Worm (Caenorhabditis elegans) whole organism, L2 larva: ENCODE results near the gene dars-2.

ENCODE experiments used
- C34F6.9 ChIP-seq: fragments of 150-350 bp; optimal IDR thresholded peaks from 2 replicates; lab custom pipeline; 2014; ENCODE audit warnings: missing biosample characterization, missing genetic modification characterization
- F13H6.1 ChIP-seq: sonication (generic microtip); optimal IDR thresholded peaks from 2 replicates; lab custom pipeline; 2016; ENCODE audit warnings: missing genetic modification characterization, missing compliant biosample characterization
- R02D3.7 ChIP-seq: fragments of 150-350 bp; optimal IDR thresholded peaks from 2 replicates; lab custom pipeline; 2014; ENCODE audit warnings: missing biosample characterization, missing genetic modification characterization
- Y55F3AM.14 ChIP-seq: fragments of 200-800 bp; sonication (Bioruptor generic); optimal IDR thresholded peaks from 2 replicates; lab custom pipeline; 2018; ENCODE audit warnings: mild to moderate bottlenecking, missing genetic modification characterization, missing compliant biosample characterization
- alr-1 ChIP-seq: fragments of 150-350 bp; optimal IDR thresholded peaks from 2 replicates; lab custom pipeline; 2014; ENCODE audit warnings: missing biosample characterization, missing genetic modification characterization
- ama-1 ChIP-seq: fragments of 150-350 bp; optimal IDR thresholded peaks from 2 replicates; lab custom pipeline; 2018; ENCODE audit warnings: inconsistent platforms
- blmp-1 ChIP-seq: sonication (generic microtip); optimal IDR thresholded peaks from 2 replicates; lab custom pipeline; 2017; ENCODE audit warnings: missing genetic modification characterization, mild to moderate bottlenecking, missing compliant biosample characterization, antibody characterized with exemption, moderate library complexity; ENCODE audit not compliant: insufficient read depth
- ceh-16 ChIP-seq: fragments of 150-350 bp; optimal IDR thresholded peaks from 2 replicates; lab custom pipeline; 2014; ENCODE audit warnings: missing biosample characterization, missing genetic modification characterization
- crh-2 ChIP-seq: sonication (generic microtip); optimal IDR thresholded peaks from 2 replicates; lab custom pipeline; 2017; ENCODE audit warnings: missing biosample characterization, missing genetic modification characterization
- dmd-4 ChIP-seq: sonication (generic microtip); optimal IDR thresholded peaks from 2 replicates; lab custom pipeline; 2017; ENCODE audit warnings: missing biosample characterization, missing genetic modification characterization
- egl-27 ChIP-seq: sonication (generic microtip); optimal IDR thresholded peaks from 3 replicates; lab custom pipeline; 2017; ENCODE audit warnings: missing biosample characterization, missing genetic modification reagents, missing genetic modification characterization
- elt-1 ChIP-seq: fragments of 150-350 bp; optimal IDR thresholded peaks from 2 replicates; lab custom pipeline; 2014; ENCODE audit warnings: missing biosample characterization, missing genetic modification characterization
- fos-1 ChIP-seq: fragments of 150-350 bp; optimal IDR thresholded peaks from 2 replicates; lab custom pipeline; 2014; ENCODE audit warnings: missing biosample characterization, missing genetic modification characterization
- gmeb-1 ChIP-seq: fragments of 150-350 bp; optimal IDR thresholded peaks from 2 replicates; lab custom pipeline; 2014; ENCODE audit warnings: missing biosample characterization, missing genetic modification characterization
- lin-11 ChIP-seq: fragments of 150-350 bp; sonication (generic microtip); optimal IDR thresholded peaks from 2 replicates; lab custom pipeline; 2014; ENCODE audit warnings: missing biosample characterization, missing genetic modification characterization, inconsistent platforms, mixed read lengths
- mbf-1 ChIP-seq: sonication (generic microtip); optimal IDR thresholded peaks from 2 replicates; lab custom pipeline; 2017; ENCODE audit warnings: missing biosample characterization, missing genetic modification characterization
- mdl-1 ChIP-seq, 2 experiments: fragments of 150-350 bp in 1 of 2; sonication (generic microtip) in 1 of 2; optimal IDR thresholded peaks; 2 replicates each; lab custom pipeline; 2017; ENCODE audit warnings: missing biosample characterization in 2 of 2, missing genetic modification characterization in 2 of 2
- nhr-10 ChIP-seq: sonication (generic microtip); optimal IDR thresholded peaks from 2 replicates; lab custom pipeline; 2017; ENCODE audit warnings: missing biosample characterization, missing genetic modification characterization
- nhr-11 ChIP-seq: fragments of 150-350 bp; optimal IDR thresholded peaks from 2 replicates; lab custom pipeline; 2014; ENCODE audit warnings: missing biosample characterization, missing genetic modification characterization
- nhr-12 ChIP-seq: fragments of 150-350 bp; optimal IDR thresholded peaks from 2 replicates; lab custom pipeline; 2014; ENCODE audit warnings: missing biosample characterization, missing genetic modification characterization
- nhr-129 ChIP-seq: fragments of 150-350 bp; optimal IDR thresholded peaks from 2 replicates; lab custom pipeline; 2014; ENCODE audit warnings: missing biosample characterization, missing genetic modification characterization
- nhr-21 ChIP-seq: fragments of 150-350 bp; optimal IDR thresholded peaks from 2 replicates; lab custom pipeline; 2014; ENCODE audit warnings: missing biosample characterization, missing genetic modification characterization
- nhr-23 ChIP-seq: fragments of 150-350 bp; optimal IDR thresholded peaks from 2 replicates; lab custom pipeline; 2014; ENCODE audit warnings: missing biosample characterization, missing genetic modification reagents, missing genetic modification characterization
- nhr-237 ChIP-seq: fragments of 150-350 bp; optimal IDR thresholded peaks from 2 replicates; lab custom pipeline; 2014; ENCODE audit warnings: missing biosample characterization, missing genetic modification characterization
- nhr-6 ChIP-seq: fragments of 150-350 bp; optimal IDR thresholded peaks from 2 replicates; lab custom pipeline; 2014; ENCODE audit warnings: missing biosample characterization, missing genetic modification characterization
- nhr-77 ChIP-seq: fragments of 150-350 bp; optimal IDR thresholded peaks from 2 replicates; lab custom pipeline; 2014; ENCODE audit warnings: missing biosample characterization, missing genetic modification characterization
- peb-1 ChIP-seq: fragments of 150-350 bp; optimal IDR thresholded peaks from 2 replicates; lab custom pipeline; 2014; ENCODE audit warnings: missing biosample characterization, missing genetic modification characterization
- sem-4 ChIP-seq: fragments of 150-350 bp; optimal IDR thresholded peaks from 2 replicates; lab custom pipeline; 2014; ENCODE audit warnings: missing biosample characterization, missing genetic modification reagents, missing genetic modification characterization
- sma-3 ChIP-seq: sonication (generic microtip); optimal IDR thresholded peaks from 2 replicates; lab custom pipeline; 2016; ENCODE audit warnings: missing genetic modification reagents, missing genetic modification characterization, missing compliant biosample characterization
- sma-9 ChIP-seq, 2 experiments: fragments of 150-350 bp in 1 of 2; sonication (generic microtip) in 1 of 2; optimal IDR thresholded peaks; 2 replicates each; lab custom pipeline; 2014 to 2016; ENCODE audit warnings: missing genetic modification characterization in 2 of 2, mild to moderate bottlenecking in 1 of 2, missing biosample characterization in 1 of 2, missing compliant biosample characterization in 1 of 2, missing genetic modification reagents in 1 of 2, moderate library complexity in 1 of 2
- unc-55 ChIP-seq: fragments of 150-350 bp; sonication (generic microtip); optimal IDR thresholded peaks from 3 replicates; lab custom pipeline; 2014; ENCODE audit warnings: missing biosample characterization, missing genetic modification reagents, missing genetic modification characterization
- zag-1 ChIP-seq: fragments of 150-350 bp; optimal IDR thresholded peaks from 2 replicates; lab custom pipeline; 2014; ENCODE audit warnings: missing biosample characterization, missing genetic modification characterization
- ztf-1 ChIP-seq: fragments of 200-800 bp; sonication (Bioruptor generic); conservative IDR thresholded peaks from 2 replicates; pipeline ENCODE4 v1.3.6; 2022; ENCODE audit warnings: missing genetic modification characterization, missing compliant biosample characterization
- ztf-11 ChIP-seq: sonication (generic microtip); optimal IDR thresholded peaks from 2 replicates; lab custom pipeline; 2017; ENCODE audit warnings: missing biosample characterization, missing genetic modification characterization
- ztf-4 ChIP-seq: fragments of 150-350 bp; optimal IDR thresholded peaks from 2 replicates; lab custom pipeline; 2014; ENCODE audit warnings: missing biosample characterization, missing genetic modification characterization

dars-2 gene

DNA sequence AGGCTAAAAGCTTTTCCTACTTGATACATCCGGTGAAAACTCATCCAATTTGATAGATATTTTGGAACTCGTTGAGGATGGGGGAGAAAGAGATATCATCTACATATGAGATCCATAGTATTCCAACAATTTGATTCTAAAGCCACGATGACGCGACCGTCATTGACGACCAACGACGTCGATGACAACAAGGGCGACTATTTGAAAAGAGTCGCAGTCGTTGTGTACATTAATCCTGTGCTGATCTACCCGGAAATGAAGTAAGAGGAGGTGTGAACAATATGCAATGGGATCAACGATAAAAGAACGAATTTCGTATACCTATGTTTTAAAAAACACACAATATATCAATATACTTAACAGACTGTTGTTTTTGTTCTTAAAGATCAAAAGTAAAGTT lies 20.4 kb upstream of the dars-2 start:
- TF ChIP-seq sem-4 (tag; lab: Kevin White, UChicago) (no peak), sma-9 (GFP tag; optimal IDR thresholded peaks at IDR 0.05; lab: Kevin White, UChicago) (no peak), sma-9 (tag; optimal IDR thresholded peaks at IDR 0.05; lab: Kevin White, UChicago) (no peak), F13H6.1 (tag; lab: Kevin White, UChicago) (no peak), crh-2 (tag; lab: Kevin White, UChicago) (no peak), ama-1 (no peak), nhr-21 (tag; lab: Kevin White, UChicago) (no peak)

- no peak for TF ChIP-seq nhr-10 (tag; lab: Kevin White, UChicago)
- TF ChIP-seq Y55F3AM.14 (GFP tag; lab: Kevin White, UChicago): no peak
- no peak for TF ChIP-seq egl-27 (tag; lab: Kevin White, UChicago)
- TF ChIP-seq crh-2 (tag; lab: Kevin White, UChicago): no peak
- no peak for TF ChIP-seq nhr-11 (tag; lab: Kevin White, UChicago)
- TF ChIP-seq fos-1: no peak
- no peak for TF ChIP-seq mbf-1
- no peak for TF ChIP-seq ceh-16 (tag; lab: Kevin White, UChicago)
- TF ChIP-seq nhr-6 (tag; lab: Kevin White, UChicago): no peak
- no peak for TF ChIP-seq sma-3 (GFP tag; lab: Kevin White, UChicago)
- no peak for TF ChIP-seq dmd-4 (tag; lab: Kevin White, UChicago)
- no peak for TF ChIP-seq nhr-23 (tag; lab: Kevin White, UChicago)
- no peak for TF ChIP-seq mdl-1 (tag; optimal IDR thresholded peaks at IDR 0.05; lab: Kevin White, UChicago)
- no peak for TF ChIP-seq unc-55
- no peak for TF ChIP-seq sem-4 (tag; lab: Kevin White, UChicago)
- TF ChIP-seq nhr-129: no peak
- TF ChIP-seq blmp-1 (tag; lab: Kevin White, UChicago): no peak
- no peak for TF ChIP-seq alr-1
- TF ChIP-seq nhr-237 (tag; lab: Kevin White, UChicago): no peak
- TF ChIP-seq peb-1 (tag; lab: Kevin White, UChicago): no peak
Observed at ce11 chrV:12032060-12032459, 16.5 kb upstream of the dars-2 start, which contains the start of gene pkc-1. TSS of gene pkc-1 (minus strand) at chrV:12032160.

DNA sequence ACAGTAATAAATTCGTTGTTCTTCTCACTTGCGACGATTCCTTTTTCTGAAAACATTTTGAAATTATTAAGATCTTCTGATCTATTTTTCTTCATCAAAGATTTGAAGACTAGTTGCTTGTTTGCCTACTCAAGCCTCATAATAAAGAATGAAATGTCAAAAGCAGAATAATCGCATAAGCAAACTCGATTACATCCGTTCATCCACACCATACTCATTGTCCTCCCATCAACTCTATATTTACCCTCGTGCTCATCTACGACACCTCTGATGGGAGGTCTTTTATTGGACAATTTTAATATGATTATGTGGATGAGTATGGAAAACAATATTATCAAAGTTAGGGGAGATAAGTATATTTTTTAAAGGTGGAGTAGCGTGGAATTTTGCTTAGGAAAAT lies 14.7 kb upstream of the dars-2 start:
- TF ChIP-seq nhr-77 (tag; lab: Kevin White, UChicago) (no peak), nhr-12 (tag; lab: Kevin White, UChicago) (no peak), gmeb-1 (tag; lab: Kevin White, UChicago) (no peak), nhr-21 (tag; lab: Kevin White, UChicago) (no peak), zag-1 (tag; lab: Kevin White, UChicago) (no peak)

- TF ChIP-seq lin-11 (tag; lab: Kevin White, UChicago) (no peak), elt-1 (tag; lab: Kevin White, UChicago) (no peak), ztf-1 (GFP tag; lab: Robert Waterston, UW) (no peak), sma-3 (GFP tag; lab: Kevin White, UChicago) (no peak), sma-9 (GFP tag; optimal IDR thresholded peaks at IDR 0.05; lab: Kevin White, UChicago) (no peak), sma-9 (tag; optimal IDR thresholded peaks at IDR 0.05; lab: Kevin White, UChicago) (no peak), nhr-11 (tag; lab: Kevin White, UChicago) (no peak), ceh-16 (tag; lab: Kevin White, UChicago) (no peak), ztf-11 (no peak), R02D3.7 (no peak)
Observed at ce11 chrV:12036129-12036528, 12.4 kb upstream of the dars-2 start.

ce11 chrV:12037889-12038288 lies 10.7 kb upstream of the dars-2 start:
- no peak for TF ChIP-seq C34F6.9 (tag; lab: Kevin White, UChicago)
- TF ChIP-seq ztf-4: peak; percentile 4
